Fruit fly (Drosophila melanogaster) whole organism, embryonic: ENCODE measurements around the gene CG5498.
A peak's percentile ranks its signal among the peaks of the same experiment; 100 is the strongest.

Experiments used
- BEAF-32 ChIP-seq: fragments of 200-800 bp; sonication (Bioruptor generic); optimal IDR thresholded peaks from 3 replicates; lab custom pipeline; 2017; ENCODE audit warnings: missing biosample characterization, missing genetic modification characterization, mild to moderate bottlenecking, moderate library complexity, missing genetic modification reagents
- Bgb ChIP-seq: fragments of 200-800 bp; sonication (Bioruptor generic); IDR thresholded peaks from 2 replicates; pipeline ENCODE4 v1.3.6; 2022; ENCODE audit warnings: missing biosample characterization, missing genetic modification characterization; ENCODE audit not compliant: partially characterized antibody
- CG10267 ChIP-seq: fragments of 200-800 bp; sonication (Bioruptor generic); optimal IDR thresholded peaks from 2 replicates; lab custom pipeline; 2018; ENCODE audit warnings: missing biosample characterization, mild to moderate bottlenecking, missing genetic modification characterization, moderate library complexity
- CG12659 ChIP-seq: fragments of 200-800 bp; sonication (Bioruptor generic); optimal IDR thresholded peaks from 3 replicates; lab custom pipeline; 2017; ENCODE audit warnings: mild to moderate bottlenecking, missing biosample characterization, missing genetic modification reagents, missing genetic modification characterization
- CG13287 ChIP-seq: fragments of 200-800 bp; sonication (Bioruptor generic); IDR thresholded peaks from 2 replicates; pipeline ENCODE4 v1.3.6; 2022; ENCODE audit warnings: missing biosample characterization, missing genetic modification characterization; ENCODE audit not compliant: partially characterized antibody
- CG17186 ChIP-seq: fragments of 200-800 bp; sonication (Bioruptor generic); optimal IDR thresholded peaks from 3 replicates; lab custom pipeline; 2017; ENCODE audit warnings: missing biosample characterization, missing genetic modification reagents, missing genetic modification characterization
- CG17612 ChIP-seq: fragments of 200-800 bp; sonication (Bioruptor generic); IDR thresholded peaks from 2 replicates; pipeline ENCODE4 v1.3.6; 2022; ENCODE audit warnings: missing biosample characterization, missing genetic modification characterization
- CG17802 ChIP-seq: fragments of 200-800 bp; sonication (Bioruptor generic); optimal IDR thresholded peaks from 2 replicates; lab custom pipeline; 2018; ENCODE audit warnings: missing biosample characterization, mild to moderate bottlenecking, missing genetic modification characterization, moderate library complexity
- CG1792 ChIP-seq: fragments of 200-800 bp; sonication (Bioruptor generic); optimal IDR thresholded peaks from 2 replicates; lab custom pipeline; 2016; ENCODE audit warnings: missing biosample characterization, missing genetic modification characterization
- CG32767 ChIP-seq: fragments of 200-800 bp; sonication (Bioruptor generic); IDR thresholded peaks from 2 replicates; pipeline ENCODE4 v1.3.6; 2022; ENCODE audit warnings: missing biosample characterization, missing genetic modification characterization
- CG3281 ChIP-seq: fragments of 200-800 bp; sonication (Bioruptor generic); optimal IDR thresholded peaks from 3 replicates; lab custom pipeline; 2017; ENCODE audit warnings: missing biosample characterization, mild to moderate bottlenecking, missing genetic modification characterization
- CG34224 ChIP-seq: fragments of 200-800 bp; sonication (Bioruptor generic); IDR thresholded peaks from 3 replicates; pipeline ENCODE4 v1.3.6; 2022; ENCODE audit warnings: missing biosample characterization, missing genetic modification characterization; ENCODE audit not compliant: partially characterized antibody
- CG3847 ChIP-seq: fragments of 200-800 bp; sonication (Bioruptor generic); IDR thresholded peaks from 2 replicates; pipeline ENCODE4 v1.3.6; 2022; ENCODE audit warnings: missing biosample characterization, missing genetic modification characterization
- CG42726 ChIP-seq: fragments of 200-800 bp; sonication (Bioruptor generic); IDR thresholded peaks from 2 replicates; pipeline ENCODE4 v1.3.6; 2022; ENCODE audit warnings: missing biosample characterization, missing genetic modification characterization; ENCODE audit not compliant: partially characterized antibody
- Dp ChIP-seq: fragments of 200-800 bp; sonication (Bioruptor generic); optimal IDR thresholded peaks from 2 replicates; lab custom pipeline; 2018; ENCODE audit warnings: missing biosample characterization, mild to moderate bottlenecking, missing genetic modification characterization, moderate library complexity
- Dref ChIP-seq: fragments of 200-800 bp; sonication (Bioruptor generic); IDR thresholded peaks from 2 replicates; pipeline ENCODE4 v1.3.6; 2022; ENCODE audit warnings: missing biosample characterization, missing genetic modification characterization
- E2f1 ChIP-seq: fragments of 200-800 bp; sonication (Bioruptor generic); IDR thresholded peaks from 2 replicates; pipeline ENCODE4 v1.3.6; 2022; ENCODE audit warnings: missing biosample characterization, missing genetic modification characterization
- Elba2 ChIP-seq: fragments of 200-800 bp; sonication (Bioruptor generic); optimal IDR thresholded peaks from 3 replicates; lab custom pipeline; 2016; ENCODE audit warnings: missing biosample characterization, missing genetic modification characterization
- Ets65A ChIP-seq: fragments of 200-800 bp; sonication (Bioruptor generic); peaks from one replicate; lab custom pipeline; 2016; ENCODE audit warnings: missing biosample characterization, missing genetic modification characterization
- Ets97D ChIP-seq: fragments of 200-800 bp; sonication (Bioruptor generic); optimal IDR thresholded peaks from 3 replicates; lab custom pipeline; 2016; ENCODE audit warnings: missing biosample characterization, missing genetic modification characterization
- HLH54F ChIP-seq: fragments of 200-800 bp; sonication (Bioruptor generic); optimal IDR thresholded peaks from 3 replicates; lab custom pipeline; 2016; ENCODE audit warnings: missing biosample characterization, missing genetic modification characterization
- HLHmδ ChIP-seq: fragments of 200-800 bp; sonication (Bioruptor generic); optimal IDR thresholded peaks from 2 replicates; lab custom pipeline; 2018; ENCODE audit warnings: missing biosample characterization, mild to moderate bottlenecking, missing genetic modification characterization, moderate library complexity
- Hsf ChIP-seq: fragments of 200-800 bp; sonication (Bioruptor generic); optimal IDR thresholded peaks from 3 replicates; lab custom pipeline; 2016; ENCODE audit warnings: missing biosample characterization, missing genetic modification characterization
- MESR4 ChIP-seq: fragments of 200-800 bp; sonication (Bioruptor generic); optimal IDR thresholded peaks from 2 replicates; lab custom pipeline; 2018; ENCODE audit warnings: missing biosample characterization, mild to moderate bottlenecking, missing genetic modification characterization, moderate library complexity
- Med ChIP-seq: fragments of 200-800 bp; sonication (Bioruptor generic); peaks from one replicate; lab custom pipeline; 2016; ENCODE audit warnings: missing biosample characterization, missing genetic modification characterization, mild to moderate bottlenecking, inconsistent platforms, moderate library complexity
- NFAT ChIP-seq: fragments of 200-800 bp; sonication (Bioruptor generic); IDR thresholded peaks from 2 replicates; pipeline ENCODE4 v1.3.6; 2022; ENCODE audit warnings: missing biosample characterization, missing genetic modification characterization
- Opbp ChIP-seq: fragments of 200-800 bp; sonication (Bioruptor generic); IDR thresholded peaks from 3 replicates; pipeline ENCODE4 v1.3.6; 2022; ENCODE audit warnings: missing biosample characterization, missing genetic modification characterization; ENCODE audit not compliant: partially characterized antibody
- Scr ChIP-seq: fragments of 200-800 bp; sonication (Bioruptor generic); IDR thresholded peaks from 2 replicates; pipeline ENCODE4 v1.3.6; 2022; ENCODE audit warnings: missing biosample characterization, missing genetic modification characterization; ENCODE audit not compliant: partially characterized antibody
- Sin3A ChIP-seq: fragments of >200 bp; optimal IDR thresholded peaks from 2 replicates; lab custom pipeline; 2018
- amos ChIP-seq: fragments of 200-800 bp; sonication (Bioruptor generic); IDR thresholded peaks from 2 replicates; pipeline ENCODE4 v1.3.6; 2022; ENCODE audit warnings: missing biosample characterization, missing genetic modification characterization; ENCODE audit not compliant: partially characterized antibody
- bbx ChIP-seq: fragments of 200-800 bp; sonication (Bioruptor generic); IDR thresholded peaks from 2 replicates; pipeline ENCODE4 v1.3.6; 2022; ENCODE audit warnings: missing biosample characterization, missing genetic modification characterization; ENCODE audit not compliant: partially characterized antibody
- chinmo ChIP-seq: fragments of 200-800 bp; sonication (Bioruptor generic); IDR thresholded peaks from 4 replicates; pipeline ENCODE4 v1.3.6; 2022; ENCODE audit warnings: missing biosample characterization, missing genetic modification characterization; ENCODE audit not compliant: partially characterized antibody
- crp ChIP-seq, 2 experiments: fragments of 200-800 bp; sonication (Bioruptor generic); optimal IDR thresholded peaks; 2 replicates in 1 of 2; 3 replicates in 1 of 2; lab custom pipeline; 2017; ENCODE audit warnings: missing biosample characterization in 2 of 2, missing genetic modification characterization in 2 of 2, mild to moderate bottlenecking in 1 of 2, moderate library complexity in 1 of 2
- exex ChIP-seq: fragments of 200-800 bp; sonication (Bioruptor generic); optimal IDR thresholded peaks from 4 replicates; lab custom pipeline; 2018; ENCODE audit warnings: missing biosample characterization, mild to moderate bottlenecking, missing genetic modification characterization, moderate library complexity
- gfzf ChIP-seq: fragments of 200-800 bp; sonication (Bioruptor generic); optimal IDR thresholded peaks from 2 replicates; lab custom pipeline; 2016; ENCODE audit warnings: missing biosample characterization, mild to moderate bottlenecking, missing genetic modification characterization, moderate library complexity
- hbn ChIP-seq: fragments of 200-800 bp; sonication (Bioruptor generic); IDR thresholded peaks from 2 replicates; pipeline ENCODE4 v1.3.6; 2022; ENCODE audit warnings: missing biosample characterization, missing genetic modification characterization; ENCODE audit not compliant: partially characterized antibody
- ind ChIP-seq: fragments of 200-800 bp; sonication (Bioruptor generic); optimal IDR thresholded peaks from 3 replicates; lab custom pipeline; 2016; ENCODE audit warnings: missing biosample characterization, missing genetic modification characterization
- inv ChIP-seq: fragments of 200-800 bp; sonication (Bioruptor generic); IDR thresholded peaks from 2 replicates; pipeline ENCODE4 v1.3.6; 2022; ENCODE audit warnings: missing biosample characterization, missing genetic modification characterization; ENCODE audit not compliant: partially characterized antibody
- nerfin-2 ChIP-seq: fragments of 200-800 bp; sonication (Bioruptor generic); IDR thresholded peaks from 2 replicates; pipeline ENCODE4 v1.3.6; 2022; ENCODE audit warnings: missing biosample characterization, missing genetic modification characterization; ENCODE audit not compliant: partially characterized antibody
- nom ChIP-seq: fragments of 200-800 bp; sonication (Bioruptor generic); optimal IDR thresholded peaks from 2 replicates; lab custom pipeline; 2017; ENCODE audit warnings: missing biosample characterization, missing genetic modification characterization, mild to moderate bottlenecking, moderate library complexity, missing genetic modification reagents
- seq ChIP-seq: fragments of 200-800 bp; sonication (Bioruptor generic); IDR thresholded peaks from 2 replicates; pipeline ENCODE4 v1.3.6; 2022; ENCODE audit warnings: missing biosample characterization, missing genetic modification characterization
- tna ChIP-seq: fragments of 200-800 bp; sonication (Bioruptor generic); IDR thresholded peaks from 2 replicates; pipeline ENCODE4 v1.3.6; 2022; ENCODE audit warnings: missing biosample characterization, missing genetic modification characterization; ENCODE audit not compliant: partially characterized antibody
- trem ChIP-seq: fragments of 200-800 bp; optimal IDR thresholded peaks from 3 replicates; lab custom pipeline; 2019; ENCODE audit warnings: missing biosample characterization, mild to moderate bottlenecking, missing genetic modification characterization, moderate library complexity
- zen ChIP-seq: fragments of 200-800 bp; sonication (Bioruptor generic); optimal IDR thresholded peaks from 3 replicates; lab custom pipeline; 2018; ENCODE audit warnings: missing biosample characterization, mild to moderate bottlenecking, missing genetic modification characterization, moderate library complexity

CG5498 gene

dm6 chr3L:20361389-20361788, 22.5 kb downstream of the CG5498 start, which contains the start of gene Prim2 (continued):
- TF ChIP-seq exex, result no peak
- no peak for TF ChIP-seq HLHmδ (GFP tag; lab: Kevin White, UChicago)
- TF ChIP-seq chinmo (GFP tag; lab: Robert Waterston, UW), result 0 out of 4 replicates have a peak, but pooled peaks have one; percentile 45
- peak; percentile 69 for TF ChIP-seq amos (GFP tag; lab: Robert Waterston, UW)
- no peak for TF ChIP-seq HLH54F (GFP tag; lab: Kevin White, UChicago)
- peak; percentile 87 for TF ChIP-seq E2f1 (GFP tag; lab: Robert Waterston, UW)
- peak; percentile 62 to 91 for TF ChIP-seq crp (GFP tag; optimal IDR thresholded peaks at IDR 0.05; lab: Kevin White, UChicago)
- TF ChIP-seq NFAT, result no peak
- peak; percentile 26 for TF ChIP-seq gfzf
- TF ChIP-seq CG17612 (GFP tag; lab: Robert Waterston, UW), result no peak
- no peak for TF ChIP-seq CG32767 (GFP tag; lab: Robert Waterston, UW)
- peak; percentile 52; the same call in 1 of the 2 replicates for TF ChIP-seq CG42726
- TF ChIP-seq Bgb (GFP tag; lab: Robert Waterston, UW), result peak; percentile 72
- peak; percentile 21 for TF ChIP-seq CG10267 (tag; lab: Kevin White, UChicago)
- peak; percentile 39 for TF ChIP-seq CG17186 (GFP tag; lab: Kevin White, UChicago)
- peak; percentile 69 for TF ChIP-seq CG34224
- peak; percentile 81 for TF ChIP-seq trem (tag; lab: Kevin White, UChicago)
- peak; percentile 43; the same call in 1 of the 2 replicates for TF ChIP-seq tna (GFP tag; lab: Robert Waterston, UW)
- TF ChIP-seq Sin3A (lab: Kevin White, UChicago), result peak; percentile 16
- no peak for TF ChIP-seq Hsf (GFP tag; lab: Kevin White, UChicago)
- peak; percentile 75 for TF ChIP-seq Dref (GFP tag; lab: Robert Waterston, UW)
- TF ChIP-seq BEAF-32 (GFP tag; lab: Kevin White, UChicago), result peak; percentile 72
- peak; percentile 89 for TF ChIP-seq Dp (GFP tag; lab: Kevin White, UChicago)

dm6 chr3L:20358212-20358611, 25.7 kb downstream of the CG5498 start, which contains the start of gene CG5665:
Gene CG5665, plus strand, starts transcription at chr3L:20358512.
- TF ChIP-seq CG3281, result no peak
- peak; percentile 27 for TF ChIP-seq Ets65A (GFP tag; lab: Kevin White, UChicago)
- TF ChIP-seq, all 482 proteins: peak for 1

- peak; percentile 57 for TF ChIP-seq Elba2 (GFP tag; lab: Kevin White, UChicago)
- peak; percentile 72 for TF ChIP-seq amos (GFP tag; lab: Robert Waterston, UW)
- peak; percentile 75 for TF ChIP-seq bbx (GFP tag; lab: Robert Waterston, UW)
- peak; percentile 26; the same call in 1 of the 2 replicates for TF ChIP-seq CG3847 (GFP tag; lab: Robert Waterston, UW)
- TF ChIP-seq Opbp, result peak; percentile 72
- peak; percentile 8 for TF ChIP-seq CG12659
- peak; percentile 55; the same call in 1 of the 2 replicates for TF ChIP-seq tna (GFP tag; lab: Robert Waterston, UW)
- TF ChIP-seq Ets97D (GFP tag; lab: Kevin White, UChicago), result peak; percentile 1
- TF ChIP-seq Dref (GFP tag; lab: Robert Waterston, UW), result peak; percentile 70
- peak; percentile 39; the same call in 1 of the 2 replicates for TF ChIP-seq inv (GFP tag; lab: Robert Waterston, UW)
- TF ChIP-seq seq, result no peak
- TF ChIP-seq nerfin-2, result 0 out of 2 replicates have a peak, but pooled peaks have one; percentile 26
- peak; percentile 75 for TF ChIP-seq Scr (GFP tag; lab: Robert Waterston, UW)
- TF ChIP-seq Hsf (GFP tag; lab: Kevin White, UChicago), result no peak
- peak; percentile 56 for TF ChIP-seq Med (GFP tag; lab: Kevin White, UChicago)
- TF ChIP-seq CG17802 (tag; lab: Kevin White, UChicago), result no peak
- no peak for TF ChIP-seq ind (GFP tag; lab: Kevin White, UChicago)
- no peak for TF ChIP-seq CG17186 (GFP tag; lab: Kevin White, UChicago)
- peak; percentile 87 for TF ChIP-seq CG13287 (GFP tag; lab: Robert Waterston, UW)
- TF ChIP-seq hbn (GFP tag; lab: Robert Waterston, UW), result peak; percentile 65; the same call in 1 of the 2 replicates
- TF ChIP-seq nom (GFP tag; lab: Kevin White, UChicago), result no peak
- peak; percentile 68 for TF ChIP-seq CG34224
- TF ChIP-seq zen (tag; lab: Kevin White, UChicago), result no peak
- peak; percentile 85 for TF ChIP-seq gfzf
- TF ChIP-seq MESR4 (GFP tag; lab: Kevin White, UChicago), result peak; percentile 69
- TF ChIP-seq CG1792 (GFP tag; lab: Kevin White, UChicago), result no peak
These were observed 27.3 kb downstream of the CG5498 start, which contains the start of gene kin17 for dm6 chr3L:20356613-20357012. Gene kin17, plus strand, starts transcription at chr3L:20356807.
